Worm (Caenorhabditis elegans): Measurements from ENCODE around the gene dmd-5.

The dmd-5 gene

DNA sequence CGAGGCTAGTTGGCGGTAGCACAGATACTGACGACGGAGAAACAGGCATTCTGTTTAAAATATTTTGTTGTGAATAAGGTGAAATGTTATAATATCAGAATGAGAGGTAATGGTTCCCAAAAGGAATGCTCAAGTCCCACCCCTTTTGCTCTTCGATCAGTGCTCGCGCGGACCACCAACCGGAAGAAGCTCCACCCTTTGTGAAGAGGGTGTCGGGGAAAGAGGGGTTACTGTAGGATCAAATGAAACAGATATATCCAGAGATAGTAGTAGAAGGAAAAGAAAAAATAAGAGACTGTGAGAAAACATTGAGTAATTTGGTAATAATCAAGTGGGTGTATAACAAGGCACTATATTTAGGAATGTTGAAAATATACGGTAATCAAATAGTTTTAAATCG, at the start of gene dmd-5, which contains the start of gene F10C1.1:
dmd-5 (minus strand) TSS at position 101 of the 400 bp plus-strand sequence.
F10C1.1 (plus strand) TSS at position 110 of the 400 bp plus-strand sequence.
- TF ChIP-seq M03D4.4 (tag; optimal IDR thresholded peaks at IDR 0.05) (no peak), unc-39 (tag; optimal IDR thresholded peaks at IDR 0.05) (no peak), nhr-76 (tag; optimal IDR thresholded peaks at IDR 0.05) (no peak), cnd-1 (tag; optimal IDR thresholded peaks at IDR 0.05) (no peak), unc-62 (GFP tag; optimal IDR thresholded peaks at IDR 0.05) (no peak), nhr-28 (tag; optimal IDR thresholded peaks at IDR 0.05) (no peak), sptf-1 (tag; optimal IDR thresholded peaks at IDR 0.05) (no peak), unc-120 (tag; optimal IDR thresholded peaks at IDR 0.05; ENCODE audit: poor library complexity, severe bottlenecking) (no peak)

DNA sequence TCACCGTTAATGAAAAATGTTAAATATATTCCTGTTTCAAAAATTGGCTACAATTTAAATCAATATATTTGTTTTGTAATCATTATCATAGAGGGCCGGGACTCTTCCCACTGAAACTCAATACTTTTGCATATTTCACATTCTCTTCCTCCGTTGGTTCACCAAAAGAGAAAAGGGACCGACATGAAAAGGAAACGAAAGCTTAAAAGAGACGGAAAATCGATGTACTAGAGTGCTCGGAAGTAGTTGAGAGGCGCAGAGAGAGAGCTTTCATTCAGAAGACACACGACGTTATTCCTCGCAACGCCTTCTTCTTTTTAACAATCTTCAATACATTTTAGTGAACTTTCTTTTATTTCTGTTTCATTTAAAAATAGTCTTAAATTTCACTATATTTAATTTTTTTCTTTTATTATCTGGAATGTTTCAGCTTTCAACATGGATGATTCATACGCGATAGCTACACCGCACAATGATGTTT, 46.3 kb upstream of the dmd-5 start, which contains the start of gene ehs-1:
ehs-1 (plus strand) TSS at position 431 of the 481 bp plus-strand sequence.
- TF ChIP-seq ces-1 (GFP tag; optimal IDR thresholded peaks at IDR 0.05) (peak; percentile 8), unc-62 (GFP tag; optimal IDR thresholded peaks at IDR 0.05) (peak; percentile 5), ceh-83 (GFP tag; optimal IDR thresholded peaks at IDR 0.05) (no peak), nhr-2 (tag; optimal IDR thresholded peaks at IDR 0.05) (no peak), ceh-39 (tag; optimal IDR thresholded peaks at IDR 0.05) (no peak)

- TF ChIP-seq ceh-83 (GFP tag; optimal IDR thresholded peaks at IDR 0.05): no peak
- TF ChIP-seq flh-1 (GFP tag; optimal IDR thresholded peaks at IDR 0.05): no peak
- TF ChIP-seq cnd-1 (tag; optimal IDR thresholded peaks at IDR 0.05): no peak
- TF ChIP-seq unc-39 (tag; optimal IDR thresholded peaks at IDR 0.05): no peak
- TF ChIP-seq sem-2 (GFP tag; optimal IDR thresholded peaks at IDR 0.05): no peak
- TF ChIP-seq sptf-1 (tag; optimal IDR thresholded peaks at IDR 0.05): no peak
- TF ChIP-seq mab-5 (tag; optimal IDR thresholded peaks at IDR 0.05): no peak
- TF ChIP-seq hlh-1 (tag; optimal IDR thresholded peaks at IDR 0.05): no peak
- TF ChIP-seq unc-62 (GFP tag; optimal IDR thresholded peaks at IDR 0.05): no peak
- no peak for TF ChIP-seq mls-2 (tag; optimal IDR thresholded peaks at IDR 0.05)
- TF ChIP-seq lin-32 (GFP tag; optimal IDR thresholded peaks at IDR 0.05): no peak
- TF ChIP-seq nhr-2 (tag; optimal IDR thresholded peaks at IDR 0.05): no peak
These were observed 45.6 kb upstream of the dmd-5 start for ce11 chrII:5819655-5820054.

DNA sequence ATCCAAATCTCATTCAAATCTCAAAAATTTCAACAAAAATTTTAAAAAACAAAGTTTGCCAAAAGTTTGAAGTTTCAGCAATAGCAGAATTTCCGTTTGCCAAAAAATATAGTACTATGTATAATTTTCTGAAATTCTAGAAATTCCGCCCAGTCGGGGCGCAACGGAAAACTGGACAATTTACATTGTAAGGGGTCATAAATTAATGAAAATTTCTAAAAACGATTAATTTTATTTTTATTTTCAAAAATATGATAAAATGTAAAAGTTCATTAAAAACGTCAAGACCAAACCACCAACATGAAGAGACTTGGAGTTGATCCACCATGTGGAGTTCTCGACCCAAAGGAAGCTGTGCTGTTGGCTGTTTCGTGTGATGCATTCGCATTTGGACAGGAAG, 44.3 kb upstream of the dmd-5 start, which contains the start of gene ZK1248.4:
ZK1248.4 (plus strand) TSS at position 301 of the 400 bp plus-strand sequence.
- TF ChIP-seq drap-1 (GFP tag; optimal IDR thresholded peaks at IDR 0.05) (no peak), nhr-28 (tag; optimal IDR thresholded peaks at IDR 0.05) (no peak), M03D4.4 (tag; optimal IDR thresholded peaks at IDR 0.05) (no peak), hlh-1 (tag; optimal IDR thresholded peaks at IDR 0.05) (no peak), mls-2 (tag; optimal IDR thresholded peaks at IDR 0.05) (no peak), cnd-1 (tag; optimal IDR thresholded peaks at IDR 0.05) (no peak), sem-2 (GFP tag; optimal IDR thresholded peaks at IDR 0.05) (no peak), ceh-39 (tag; optimal IDR thresholded peaks at IDR 0.05) (no peak), pha-4 (tag; optimal IDR thresholded peaks at IDR 0.05) (no peak), elt-3 (tag; optimal IDR thresholded peaks at IDR 0.05) (no peak), lin-13 (tag; optimal IDR thresholded peaks at IDR 0.05) (no peak), lin-32 (GFP tag; optimal IDR thresholded peaks at IDR 0.05) (no peak), flh-1 (GFP tag; optimal IDR thresholded peaks at IDR 0.05) (no peak), elt-1 (tag; optimal IDR thresholded peaks at IDR 0.05; ENCODE audit: borderline replicate concordance, insufficient read depth) (no peak), nhr-2 (tag; optimal IDR thresholded peaks at IDR 0.05) (no peak)

DNA sequence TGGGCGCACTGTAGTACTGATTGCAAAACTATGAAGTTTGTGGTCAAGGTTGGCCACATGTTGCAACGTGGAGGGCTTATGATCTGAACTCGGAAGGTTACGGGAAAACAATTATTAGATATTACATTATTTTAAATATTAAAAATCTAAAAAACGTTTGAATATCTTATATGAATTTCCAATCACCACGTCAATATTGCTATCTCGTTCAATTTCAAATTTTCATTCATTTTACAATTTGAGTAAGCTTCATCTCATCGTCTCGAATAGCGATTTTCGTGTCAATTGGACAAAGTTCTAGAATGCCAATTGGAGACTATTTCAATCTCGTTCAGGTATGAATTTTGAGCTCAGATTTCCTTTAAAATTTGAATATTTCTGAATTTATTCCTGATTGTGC, 42.3 kb upstream of the dmd-5 start, which contains the start of gene ZK1248.20:
ZK1248.20 (plus strand) TSS at position 301 of the 400 bp plus-strand sequence.
- no peak for TF ChIP-seq nhr-76 (tag; optimal IDR thresholded peaks at IDR 0.05)
- TF ChIP-seq nhr-28 (tag; optimal IDR thresholded peaks at IDR 0.05): no peak
- TF ChIP-seq lin-32 (GFP tag; optimal IDR thresholded peaks at IDR 0.05): no peak
- TF ChIP-seq unc-62 (GFP tag; optimal IDR thresholded peaks at IDR 0.05): no peak
- no peak for TF ChIP-seq flh-1 (GFP tag; optimal IDR thresholded peaks at IDR 0.05)
- TF ChIP-seq mab-5 (tag; optimal IDR thresholded peaks at IDR 0.05): no peak
- no peak for TF ChIP-seq nhr-2 (tag; optimal IDR thresholded peaks at IDR 0.05)
- TF ChIP-seq tbx-8 (GFP tag; optimal IDR thresholded peaks at IDR 0.05): no peak
- TF ChIP-seq sptf-1 (tag; optimal IDR thresholded peaks at IDR 0.05): no peak
- no peak for TF ChIP-seq drap-1 (GFP tag; optimal IDR thresholded peaks at IDR 0.05)
- TF ChIP-seq ceh-39 (tag; optimal IDR thresholded peaks at IDR 0.05): no peak
- no peak for TF ChIP-seq elt-1 (tag; optimal IDR thresholded peaks at IDR 0.05; ENCODE audit: borderline replicate concordance, insufficient read depth)
- no peak for TF ChIP-seq pha-4 (tag; optimal IDR thresholded peaks at IDR 0.05)
- no peak for TF ChIP-seq ceh-83 (GFP tag; optimal IDR thresholded peaks at IDR 0.05)
- no peak for TF ChIP-seq elt-3 (tag; optimal IDR thresholded peaks at IDR 0.05)
- no peak for TF ChIP-seq bed-3 (GFP tag; optimal IDR thresholded peaks at IDR 0.05)
- TF ChIP-seq hlh-1 (tag; optimal IDR thresholded peaks at IDR 0.05): no peak
- no peak for TF ChIP-seq nhr-12 (tag; optimal IDR thresholded peaks at IDR 0.05)
- no peak for TF ChIP-seq ceh-43 (GFP tag; optimal IDR thresholded peaks at IDR 0.05)
- no peak for TF ChIP-seq mls-2 (tag; optimal IDR thresholded peaks at IDR 0.05)

Measured in whole organism, mixed stage, embryonic.